Worm (Caenorhabditis elegans): ENCODE data around the gene prdx-3.

DNA sequence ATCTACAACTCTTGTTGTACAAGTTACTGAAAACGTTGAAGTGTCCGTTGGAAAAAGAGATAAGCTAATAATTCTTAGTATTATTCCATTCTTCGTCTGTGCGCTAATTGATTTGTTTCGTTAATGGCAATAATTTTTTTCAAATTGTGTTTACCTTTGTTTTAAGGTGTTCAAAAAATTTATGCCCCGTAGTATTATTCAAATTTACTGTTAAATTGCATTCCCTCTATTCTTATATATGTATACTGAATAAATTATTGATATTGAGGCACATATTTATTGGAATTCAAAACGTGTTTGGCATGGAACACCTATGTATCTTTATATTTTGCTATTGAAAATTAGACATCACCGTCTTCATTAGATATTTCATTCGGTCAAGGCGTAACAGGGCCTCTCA lies 32.4 kb upstream of the prdx-3 start, which contains the start of gene pals-26:
- TF ChIP-seq fkh-10 (GFP tag; optimal IDR thresholded peaks at IDR 0.05): no peak
- no peak for TF ChIP-seq ref-2 (tag; optimal IDR thresholded peaks at IDR 0.05)
- no peak for TF ChIP-seq ttx-3 (tag; optimal IDR thresholded peaks at IDR 0.05)
- no peak for TF ChIP-seq madf-2 (tag; optimal IDR thresholded peaks at IDR 0.05)
- TF ChIP-seq F13H6.1 (tag; optimal IDR thresholded peaks at IDR 0.05): no peak
- TF ChIP-seq tbx-2 (tag; optimal IDR thresholded peaks at IDR 0.05): no peak
- TF ChIP-seq sox-4 (tag; optimal IDR thresholded peaks at IDR 0.05): no peak
- TF ChIP-seq pag-3 (tag; optimal IDR thresholded peaks at IDR 0.05; ENCODE audit: borderline replicate concordance): no peak
